Worm (Caenorhabditis elegans) whole organism, L3 larva: Measurements from ENCODE around the gene cnc-10.

Experiments
- ceh-28 ChIP-seq: fragments of 150-350 bp; optimal IDR thresholded peaks from 2 replicates; lab custom pipeline; 2014; ENCODE audit warnings: missing biosample characterization, missing genetic modification reagents, missing genetic modification characterization
- jun-1 ChIP-seq: fragments of 150-350 bp; optimal IDR thresholded peaks from 2 replicates; lab custom pipeline; 2014; ENCODE audit warnings: missing biosample characterization, missing genetic modification reagents, missing genetic modification characterization
- mdl-1 ChIP-seq: fragments of 150-350 bp; optimal IDR thresholded peaks from 2 replicates; lab custom pipeline; 2014; ENCODE audit warnings: missing biosample characterization, missing genetic modification characterization
- nhr-11 ChIP-seq: fragments of 150-350 bp; optimal IDR thresholded peaks from 2 replicates; lab custom pipeline; 2014; ENCODE audit warnings: missing biosample characterization, missing genetic modification characterization
- nhr-237 ChIP-seq: fragments of 150-350 bp; optimal IDR thresholded peaks from 2 replicates; lab custom pipeline; 2014; ENCODE audit warnings: missing biosample characterization, missing genetic modification characterization
- unc-62 ChIP-seq: fragments of 150-350 bp; sonication (generic microtip); optimal IDR thresholded peaks from 4 replicates; lab custom pipeline; 2014; ENCODE audit warnings: missing biosample characterization, missing genetic modification reagents, missing genetic modification characterization
- zag-1 ChIP-seq: fragments of 150-350 bp; optimal IDR thresholded peaks from 2 replicates; lab custom pipeline; 2014; ENCODE audit warnings: missing biosample characterization, missing genetic modification characterization

DNA sequence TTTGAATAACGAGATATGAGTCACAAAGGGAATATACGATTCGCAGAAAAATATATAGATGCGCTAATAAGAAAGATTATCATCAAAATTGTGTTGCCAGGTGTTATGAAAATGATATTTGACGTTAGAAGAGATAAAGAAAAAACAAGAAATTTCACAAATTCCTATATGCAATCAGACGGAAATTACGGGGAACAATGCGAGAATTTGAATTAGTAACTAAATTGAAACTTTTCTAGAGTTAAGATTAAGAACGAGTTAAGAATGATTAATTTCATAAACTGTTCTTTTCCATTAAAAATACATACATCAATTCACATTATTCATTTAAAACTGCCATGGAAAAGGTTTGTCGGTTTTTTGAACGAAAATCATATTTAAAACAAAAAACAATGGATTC lies 13.1 kb downstream of the cnc-10 start, which contains the start of gene clc-6:
- TF ChIP-seq nhr-237 (tag; lab: Kevin White, UChicago), result no peak
- no peak for TF ChIP-seq unc-62
- no peak for TF ChIP-seq mdl-1 (tag; lab: Kevin White, UChicago)
- TF ChIP-seq zag-1, result no peak
- no peak for TF ChIP-seq jun-1
- no peak for TF ChIP-seq nhr-11 (tag; lab: Kevin White, UChicago)
- TF ChIP-seq ceh-28 (tag; lab: Kevin White, UChicago), result no peak
